Worm (Caenorhabditis elegans): ENCODE measurements around the gene Y66D12A.8.

ce11 chrIII:11627631-11628030, 53.6 kb downstream of the Y66D12A.8 start:
- TF ChIP-seq W03F9.2 (tag; optimal IDR thresholded peaks at IDR 0.05) (no peak), him-1 (tag; optimal IDR thresholded peaks at IDR 0.05) (no peak)

Data from whole organism, L4/young adult.